Worm (Caenorhabditis elegans) whole organism, young adult: ENCODE results near the gene ZK1073.1.

Source experiments
- B0019.2 ChIP-seq: fragments of 200-800 bp; sonication (Bioruptor generic); conservative IDR thresholded peaks from 2 replicates; pipeline ENCODE4 v1.3.6; 2022; ENCODE audit warnings: missing genetic modification reagents, missing genetic modification characterization, missing compliant biosample characterization
- B0261.1 ChIP-seq: sonication (generic microtip); optimal IDR thresholded peaks from 2 replicates; lab custom pipeline; 2016; ENCODE audit warnings: mild to moderate bottlenecking, missing genetic modification characterization, moderate library complexity, missing compliant biosample characterization
- D2030.7 ChIP-seq: fragments of 200-800 bp; sonication (Bioruptor generic); IDR thresholded peaks from 2 replicates; pipeline ENCODE4 v1.3.6; 2022; ENCODE audit warnings: missing genetic modification reagents, missing genetic modification characterization, missing compliant biosample characterization
- F22D6.2 ChIP-seq: sonication (generic microtip); optimal IDR thresholded peaks from 2 replicates; lab custom pipeline; 2016; ENCODE audit warnings: mild to moderate bottlenecking, missing genetic modification characterization, missing compliant biosample characterization
- F33H1.4 ChIP-seq: fragments of 200-800 bp; sonication (Bioruptor generic); IDR thresholded peaks from 2 replicates; pipeline ENCODE4 v1.3.6; 2022; ENCODE audit warnings: missing genetic modification reagents, missing genetic modification characterization, missing compliant biosample characterization
- F52B5.7 ChIP-seq: sonication (generic microtip); optimal IDR thresholded peaks from 2 replicates; lab custom pipeline; 2016; ENCODE audit warnings: mild to moderate bottlenecking, missing genetic modification characterization, missing compliant biosample characterization
- K12H6.12 ChIP-seq: fragments of 200-800 bp; sonication (Bioruptor generic); optimal IDR thresholded peaks from 2 replicates; lab custom pipeline; 2018; ENCODE audit warnings: mild to moderate bottlenecking, missing genetic modification characterization, missing compliant biosample characterization
- T07F8.4 ChIP-seq: sonication (generic microtip); optimal IDR thresholded peaks from 2 replicates; lab custom pipeline; 2016; ENCODE audit warnings: mild to moderate bottlenecking, missing genetic modification characterization, moderate library complexity, missing compliant biosample characterization
- Y79H2A.3 ChIP-seq: fragments of 200-800 bp; sonication (Bioruptor generic); conservative IDR thresholded peaks from 2 replicates; pipeline ENCODE4 v1.3.6; 2022; ENCODE audit warnings: missing genetic modification reagents, missing genetic modification characterization, missing compliant biosample characterization
- Y95B8A.8 ChIP-seq: fragments of 200-800 bp; sonication (Bioruptor generic); IDR thresholded peaks from 2 replicates; pipeline ENCODE4 v1.3.6; 2022; ENCODE audit warnings: missing genetic modification reagents, missing genetic modification characterization, missing compliant biosample characterization
- ZK185.1 ChIP-seq: sonication (generic microtip); optimal IDR thresholded peaks from 2 replicates; lab custom pipeline; 2016; ENCODE audit warnings: mild to moderate bottlenecking, missing genetic modification characterization, missing compliant biosample characterization; ENCODE audit not compliant: poor library complexity, severe bottlenecking
- athp-1 ChIP-seq: sonication (generic microtip); optimal IDR thresholded peaks from 2 replicates; lab custom pipeline; 2017; ENCODE audit warnings: mild to moderate bottlenecking, missing genetic modification characterization, missing compliant biosample characterization
- attf-5 ChIP-seq: fragments of 200-800 bp; sonication (Bioruptor generic); optimal IDR thresholded peaks from 2 replicates; lab custom pipeline; 2018; ENCODE audit warnings: mild to moderate bottlenecking, missing genetic modification characterization, missing compliant biosample characterization
- cebp-1 ChIP-seq, 2 experiments: fragments of 200-800 bp in 1 of 2; sonication (Bioruptor generic) in 1 of 2; sonication (generic microtip) in 1 of 2; IDR thresholded peaks in 1 of 2; optimal IDR thresholded peaks in 1 of 2; 2 replicates each; pipeline versions ENCODE4 v1.3.6 to Lab custom; 2017 to 2022; ENCODE audit warnings: missing compliant biosample characterization in 2 of 2, missing genetic modification characterization in 2 of 2, mild to moderate bottlenecking in 1 of 2, missing genetic modification reagents in 1 of 2, moderate library complexity in 1 of 2
- ceh-27 ChIP-seq: fragments of 200-800 bp; sonication (Bioruptor generic); optimal IDR thresholded peaks from 2 replicates; lab custom pipeline; 2018; ENCODE audit warnings: mild to moderate bottlenecking, missing genetic modification characterization, moderate library complexity, missing compliant biosample characterization
- ceh-58 ChIP-seq: fragments of 200-800 bp; sonication (Bioruptor generic); IDR thresholded peaks from 2 replicates; pipeline ENCODE4 v1.3.6; 2022; ENCODE audit warnings: missing genetic modification characterization, missing compliant biosample characterization
- dox-1 ChIP-seq: fragments of 200-800 bp; sonication (Bioruptor generic); IDR thresholded peaks from 2 replicates; pipeline ENCODE4 v1.3.6; 2022; ENCODE audit warnings: missing genetic modification reagents, missing genetic modification characterization, missing compliant biosample characterization
- dpff-1 ChIP-seq: sonication (generic microtip); optimal IDR thresholded peaks from 2 replicates; lab custom pipeline; 2017; ENCODE audit warnings: mild to moderate bottlenecking, missing genetic modification characterization, missing compliant biosample characterization
- egrh-3 ChIP-seq: fragments of 200-800 bp; sonication (Bioruptor generic); IDR thresholded peaks from 2 replicates; pipeline ENCODE4 v1.3.6; 2022; ENCODE audit warnings: missing genetic modification reagents, missing genetic modification characterization, missing compliant biosample characterization
- ekl-4 ChIP-seq: fragments of 200-800 bp; sonication (Bioruptor generic); IDR thresholded peaks from 2 replicates; pipeline ENCODE4 v1.3.6; 2022; ENCODE audit warnings: missing genetic modification reagents, missing genetic modification characterization, missing compliant biosample characterization
- fkh-3 ChIP-seq: sonication (generic microtip); optimal IDR thresholded peaks from 2 replicates; lab custom pipeline; 2016; ENCODE audit warnings: mild to moderate bottlenecking, missing genetic modification characterization, missing compliant biosample characterization
- gei-17 ChIP-seq: fragments of 200-800 bp; sonication (Bioruptor generic); optimal IDR thresholded peaks from 2 replicates; lab custom pipeline; 2018; ENCODE audit warnings: mild to moderate bottlenecking, missing genetic modification characterization, missing compliant biosample characterization
- him-1 ChIP-seq: sonication (generic microtip); optimal IDR thresholded peaks from 2 replicates; lab custom pipeline; 2016; ENCODE audit warnings: missing genotype, missing genetic modification reagents, missing genetic modification characterization, missing compliant biosample characterization
- hlh-26 ChIP-seq: fragments of 200-800 bp; sonication (Bioruptor generic); conservative IDR thresholded peaks from 2 replicates; pipeline ENCODE4 v1.3.6; 2022; ENCODE audit warnings: missing genetic modification reagents, missing genetic modification characterization, missing compliant biosample characterization
- hmg-20 ChIP-seq: fragments of 200-800 bp; sonication (Bioruptor generic); IDR thresholded peaks from 2 replicates; pipeline ENCODE4 v1.3.6; 2022; ENCODE audit warnings: missing genetic modification reagents, missing genetic modification characterization, missing compliant biosample characterization
- lin-26 ChIP-seq: fragments of 200-800 bp; sonication (Bioruptor generic); IDR thresholded peaks from 2 replicates; pipeline ENCODE4 v1.3.6; 2022; ENCODE audit warnings: missing genetic modification reagents, missing genetic modification characterization, missing compliant biosample characterization
- lin-54 ChIP-seq: fragments of 200-800 bp; sonication (Bioruptor generic); optimal IDR thresholded peaks from 2 replicates; lab custom pipeline; 2018; ENCODE audit warnings: mild to moderate bottlenecking, missing genetic modification characterization, missing compliant biosample characterization
- lsl-1 ChIP-seq: fragments of 200-800 bp; sonication (Bioruptor generic); optimal IDR thresholded peaks from 2 replicates; lab custom pipeline; 2018; ENCODE audit warnings: mild to moderate bottlenecking, missing genetic modification characterization, moderate library complexity, missing compliant biosample characterization
- lsy-27 ChIP-seq: sonication (generic microtip); optimal IDR thresholded peaks from 2 replicates; lab custom pipeline; 2017; ENCODE audit warnings: missing genetic modification characterization, mild to moderate bottlenecking, missing compliant biosample characterization, antibody characterized with exemption, missing genotype, borderline replicate concordance; ENCODE audit not compliant: insufficient read depth
- madf-10 ChIP-seq: sonication (generic microtip); optimal IDR thresholded peaks from 2 replicates; lab custom pipeline; 2016; ENCODE audit warnings: mild to moderate bottlenecking, missing genetic modification characterization, missing compliant biosample characterization
- madf-3 ChIP-seq: fragments of 200-800 bp; sonication (Bioruptor generic); IDR thresholded peaks from 2 replicates; pipeline ENCODE4 v1.3.6; 2022; ENCODE audit warnings: missing genetic modification reagents, missing genetic modification characterization, missing compliant biosample characterization
- madf-6 ChIP-seq: fragments of 200-800 bp; sonication (Bioruptor generic); IDR thresholded peaks from 2 replicates; pipeline ENCODE4 v1.3.6; 2022; ENCODE audit warnings: missing genetic modification reagents, missing genetic modification characterization, missing compliant biosample characterization
- madf-8 ChIP-seq: fragments of 200-800 bp; sonication (Bioruptor generic); conservative IDR thresholded peaks from 2 replicates; pipeline ENCODE4 v1.3.6; 2022; ENCODE audit warnings: missing genetic modification reagents, missing genetic modification characterization, missing compliant biosample characterization
- nhr-179 ChIP-seq: sonication (generic microtip); optimal IDR thresholded peaks from 2 replicates; lab custom pipeline; 2016; ENCODE audit warnings: mild to moderate bottlenecking, missing genetic modification characterization, missing compliant biosample characterization
- rec-8 ChIP-seq, 2 experiments: sonication (generic microtip); optimal IDR thresholded peaks; 2 replicates each; lab custom pipeline; 2016; ENCODE audit warnings: mild to moderate bottlenecking in 2 of 2, missing genetic modification characterization in 2 of 2, missing genetic modification reagents in 2 of 2, missing genotype in 2 of 2, missing biosample characterization in 1 of 2, missing compliant biosample characterization in 1 of 2, moderate library complexity in 1 of 2
- repo-1 ChIP-seq: sonication (generic microtip); optimal IDR thresholded peaks from 2 replicates; lab custom pipeline; 2017; ENCODE audit warnings: mild to moderate bottlenecking, missing genetic modification characterization, missing compliant biosample characterization
- snpc-4 ChIP-seq, 5 experiments: fragments of 150-350 bp in 1 of 5; sonication (generic microtip) in 4 of 5; optimal IDR thresholded peaks; 2 replicates each; lab custom pipeline; 2014 to 2018; ENCODE audit warnings: missing genetic modification characterization in 5 of 5, missing biosample characterization in 3 of 5, antibody characterized with exemption in 2 of 5, mild to moderate bottlenecking in 2 of 5, missing compliant biosample characterization in 2 of 5, missing genotype in 2 of 5, moderate library complexity in 2 of 5, missing genetic modification reagents in 1 of 5
- sptf-2 ChIP-seq: fragments of 200-800 bp; sonication (Bioruptor generic); optimal IDR thresholded peaks from 2 replicates; lab custom pipeline; 2018; ENCODE audit warnings: mild to moderate bottlenecking, missing genetic modification characterization, missing compliant biosample characterization
- tlf-1 ChIP-seq: fragments of 200-800 bp; sonication (Bioruptor generic); optimal IDR thresholded peaks from 2 replicates; lab custom pipeline; 2018; ENCODE audit warnings: mild to moderate bottlenecking, missing genetic modification characterization, missing compliant biosample characterization
- zfh-2 ChIP-seq: fragments of 200-800 bp; sonication (Bioruptor generic); conservative IDR thresholded peaks from 2 replicates; pipeline ENCODE4 v1.3.6; 2022; ENCODE audit warnings: missing genetic modification reagents, missing genetic modification characterization, missing compliant biosample characterization
- zim-3 ChIP-seq: sonication (generic microtip); optimal IDR thresholded peaks from 2 replicates; lab custom pipeline; 2017; ENCODE audit warnings: mild to moderate bottlenecking, missing genetic modification characterization, moderate library complexity, missing compliant biosample characterization
- ztf-25 ChIP-seq: fragments of 200-800 bp; sonication (Bioruptor generic); IDR thresholded peaks from 2 replicates; pipeline ENCODE4 v1.3.6; 2022; ENCODE audit warnings: missing genetic modification reagents, missing genetic modification characterization, missing compliant biosample characterization
- ztf-26 ChIP-seq: sonication (generic microtip); optimal IDR thresholded peaks from 2 replicates; lab custom pipeline; 2017; ENCODE audit warnings: missing genetic modification characterization, missing compliant biosample characterization
- ztf-6 ChIP-seq: fragments of 200-800 bp; sonication (Bioruptor generic); IDR thresholded peaks from 2 replicates; pipeline ENCODE4 v1.3.6; 2022; ENCODE audit warnings: missing genetic modification reagents, missing genetic modification characterization, missing compliant biosample characterization

Gene ZK1073.1

ce11 chrX:16145244-16145643 is 16.6 kb upstream of the ZK1073.1 start:
- no peak for TF ChIP-seq B0261.1 (tag; lab: Kevin White, UChicago)
- TF ChIP-seq rec-8 (tag; optimal IDR thresholded peaks at IDR 0.05; lab: Kevin White, UChicago): no peak
- no peak for TF ChIP-seq Y79H2A.3 (GFP tag; lab: Robert Waterston, UW)
- TF ChIP-seq attf-5 (GFP tag; lab: Kevin White, UChicago): no peak
- TF ChIP-seq T07F8.4 (tag; lab: Kevin White, UChicago): no peak
- peak; percentile 3 for TF ChIP-seq K12H6.12
- peak; percentile 4 for TF ChIP-seq ceh-27 (GFP tag; lab: Kevin White, UChicago)
- TF ChIP-seq madf-3 (GFP tag; lab: Robert Waterston, UW): no peak
- no peak for TF ChIP-seq lin-54 (GFP tag; lab: Kevin White, UChicago)
- TF ChIP-seq zfh-2 (GFP tag; lab: Robert Waterston, UW): 0 out of 2 replicates have a peak, but pooled peaks have one; percentile 24
- no peak for TF ChIP-seq B0019.2

DNA sequence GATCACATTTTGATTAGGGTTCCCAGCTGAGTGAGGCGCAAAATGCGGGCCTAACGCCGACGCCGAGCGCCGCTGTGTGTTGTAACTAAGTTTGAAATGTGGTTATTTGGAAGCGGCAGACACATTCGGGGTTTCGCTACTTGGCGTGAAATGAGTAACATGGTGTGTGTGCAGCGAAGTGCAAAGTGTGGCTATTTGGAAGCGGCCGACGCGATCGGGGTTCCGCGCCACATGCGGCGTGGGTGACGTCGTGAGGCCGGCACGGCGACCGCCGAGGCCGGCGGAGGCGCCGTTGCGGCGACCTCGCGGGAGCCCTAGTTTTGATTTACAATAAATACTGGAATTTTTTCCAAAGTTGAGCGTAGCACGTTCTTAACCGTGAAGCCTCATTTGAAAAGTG is 15.9 kb upstream of the ZK1073.1 start:
- TF ChIP-seq repo-1 (tag; lab: Kevin White, UChicago) (no peak), lin-26 (GFP tag; lab: Robert Waterston, UW) (no peak), ZK185.1 (tag; lab: Kevin White, UChicago) (no peak), snpc-4 (GFP tag; optimal IDR thresholded peaks at IDR 0.05; lab: Kevin White, UChicago) (no peak), snpc-4 (tag; optimal IDR thresholded peaks at IDR 0.05; lab: Kevin White, UChicago) (peak in 2 of 4 experiments; percentile 51 to 63), F22D6.2 (tag; lab: Kevin White, UChicago) (no peak), D2030.7 (GFP tag; lab: Robert Waterston, UW) (no peak), F33H1.4 (GFP tag; lab: Robert Waterston, UW) (no peak), attf-5 (GFP tag; lab: Kevin White, UChicago) (no peak), dpff-1 (tag; lab: Kevin White, UChicago) (no peak), egrh-3 (GFP tag; lab: Robert Waterston, UW) (peak; percentile 93), tlf-1 (GFP tag; lab: Kevin White, UChicago) (no peak), lsl-1 (GFP tag; lab: Kevin White, UChicago) (no peak), nhr-179 (tag; lab: Kevin White, UChicago) (peak; percentile 3), madf-8 (GFP tag; lab: Robert Waterston, UW) (no peak), lsy-27 (tag; lab: Kevin White, UChicago) (no peak), hlh-26 (GFP tag; lab: Robert Waterston, UW) (no peak), T07F8.4 (tag; lab: Kevin White, UChicago) (no peak), zim-3 (tag; lab: Kevin White, UChicago) (no peak), zfh-2 (GFP tag; lab: Robert Waterston, UW) (peak; percentile 94), ztf-26 (tag; lab: Kevin White, UChicago) (no peak)

- TF ChIP-seq F52B5.7 (tag; lab: Kevin White, UChicago): no peak
- TF ChIP-seq athp-1 (tag; lab: Kevin White, UChicago): no peak
- no peak for TF ChIP-seq ceh-58
- TF ChIP-seq dox-1 (GFP tag; lab: Robert Waterston, UW): 0 out of 2 replicates have a peak, but pooled peaks have one; percentile 8
- no peak for TF ChIP-seq madf-10 (tag; lab: Kevin White, UChicago)
- no peak for TF ChIP-seq lin-26 (GFP tag; lab: Robert Waterston, UW)
- no peak for TF ChIP-seq ekl-4 (GFP tag; lab: Robert Waterston, UW)
- TF ChIP-seq sptf-2 (GFP tag; lab: Kevin White, UChicago): no peak
- no peak for TF ChIP-seq madf-6
- TF ChIP-seq cebp-1 (GFP tag; IDR thresholded peaks at IDR 0.05; lab: Robert Waterston, UW): no peak
- TF ChIP-seq cebp-1 (tag; optimal IDR thresholded peaks at IDR 0.05; lab: Kevin White, UChicago): peak; percentile 40
- no peak for TF ChIP-seq hmg-20 (GFP tag; lab: Robert Waterston, UW)
- TF ChIP-seq ztf-6 (GFP tag; lab: Robert Waterston, UW): no peak
- no peak for TF ChIP-seq Y95B8A.8 (GFP tag; lab: Robert Waterston, UW)
- no peak for TF ChIP-seq ztf-25
- no peak for TF ChIP-seq him-1 (tag; lab: Kevin White, UChicago)
- TF ChIP-seq gei-17 (GFP tag; lab: Kevin White, UChicago): no peak
- TF ChIP-seq fkh-3 (tag; lab: Kevin White, UChicago): no peak
- peak; percentile 47 for TF ChIP-seq attf-5 (GFP tag; lab: Kevin White, UChicago)
- no peak for TF ChIP-seq ceh-27 (GFP tag; lab: Kevin White, UChicago)
Observed at ce11 chrX:16143853-16144252, 15.2 kb upstream of the ZK1073.1 start.
